Worm (Caenorhabditis elegans) whole organism, L2 larva: Measurements from ENCODE around the gene ZK673.2.

ENCODE experiments used
- R02D3.7 ChIP-seq: fragments of 150-350 bp; optimal IDR thresholded peaks from 2 replicates; lab custom pipeline; 2014; ENCODE audit warnings: missing biosample characterization, missing genetic modification characterization
- elt-1 ChIP-seq: fragments of 150-350 bp; optimal IDR thresholded peaks from 2 replicates; lab custom pipeline; 2014; ENCODE audit warnings: missing biosample characterization, missing genetic modification characterization
- lin-39 ChIP-seq: fragments of 150-350 bp; optimal IDR thresholded peaks from 2 replicates; lab custom pipeline; 2014; ENCODE audit warnings: missing biosample characterization, missing genetic modification reagents, missing genetic modification characterization
- mab-5 ChIP-seq: fragments of 150-350 bp; optimal IDR thresholded peaks from 2 replicates; lab custom pipeline; 2014; ENCODE audit warnings: missing biosample characterization, missing genetic modification characterization
- nhr-237 ChIP-seq: fragments of 150-350 bp; optimal IDR thresholded peaks from 2 replicates; lab custom pipeline; 2014; ENCODE audit warnings: missing biosample characterization, missing genetic modification characterization
- skn-1 ChIP-seq: sonication (generic microtip); optimal IDR thresholded peaks from 2 replicates; lab custom pipeline; 2017; ENCODE audit warnings: missing biosample characterization, missing genetic modification characterization
- sma-9 ChIP-seq, 2 experiments: fragments of 150-350 bp in 1 of 2; sonication (generic microtip) in 1 of 2; optimal IDR thresholded peaks; 2 replicates each; lab custom pipeline; 2014 to 2016; ENCODE audit warnings: missing genetic modification characterization in 2 of 2, mild to moderate bottlenecking in 1 of 2, missing biosample characterization in 1 of 2, missing compliant biosample characterization in 1 of 2, missing genetic modification reagents in 1 of 2, moderate library complexity in 1 of 2

DNA sequence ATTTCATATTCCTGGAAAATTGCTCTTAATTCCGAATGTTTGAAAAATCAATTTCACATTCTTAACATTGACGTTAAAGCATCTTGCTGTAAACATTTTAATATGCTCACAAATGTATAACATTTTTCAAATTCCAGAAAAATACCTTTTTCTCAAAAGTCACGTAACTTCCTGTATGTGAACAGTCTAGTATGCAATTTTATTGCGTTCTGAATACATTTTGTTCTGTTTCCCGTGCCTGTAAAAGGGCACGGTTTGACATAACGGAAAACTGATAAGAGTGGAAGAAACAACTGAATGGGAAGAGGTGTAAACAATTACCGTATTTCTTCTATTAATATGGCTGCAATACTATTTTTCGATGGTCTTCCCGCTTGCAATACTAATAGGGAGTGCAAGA lies 34.8 kb downstream of the ZK673.2 start:
- TF ChIP-seq lin-39 (tag; lab: Kevin White, UChicago) (no peak), skn-1 (tag; lab: Kevin White, UChicago) (no peak), nhr-237 (tag; lab: Kevin White, UChicago) (no peak), R02D3.7 (tag; lab: Kevin White, UChicago) (no peak), elt-1 (tag; lab: Kevin White, UChicago) (no peak), mab-5 (no peak), sma-9 (GFP tag; optimal IDR thresholded peaks at IDR 0.05; lab: Kevin White, UChicago) (no peak), sma-9 (tag; optimal IDR thresholded peaks at IDR 0.05; lab: Kevin White, UChicago) (no peak)
